Fruit fly (Drosophila melanogaster) whole organism, wandering third instar larva: ENCODE measurements around the gene CG9215.

Experiments used
- Abd-B ChIP-seq: fragments of >200 bp; optimal IDR thresholded peaks from 2 replicates; lab custom pipeline; 2017; ENCODE audit warnings: missing biosample characterization, missing genetic modification characterization
- CG32264 ChIP-seq: fragments of 200-800 bp; sonication (Bioruptor generic); optimal IDR thresholded peaks from 2 replicates; lab custom pipeline; 2016; ENCODE audit warnings: missing biosample characterization, missing genetic modification characterization
- CG9705 ChIP-seq: fragments of 200-800 bp; sonication (Bioruptor generic); optimal IDR thresholded peaks from 2 replicates; lab custom pipeline; 2018; ENCODE audit warnings: missing biosample characterization, mild to moderate bottlenecking, missing genetic modification characterization
- CrebA ChIP-seq: fragments of 200-800 bp; sonication (Bioruptor generic); optimal IDR thresholded peaks from 2 replicates; lab custom pipeline; 2016; ENCODE audit warnings: missing biosample characterization, mild to moderate bottlenecking, missing genetic modification characterization, borderline replicate concordance
- Dfd ChIP-seq: fragments of >200 bp; optimal IDR thresholded peaks from 2 replicates; lab custom pipeline; 2017; ENCODE audit warnings: missing biosample characterization, missing genetic modification characterization
- Dif ChIP-seq: fragments of 200-275, 200-300 bp; sonication (Bioruptor generic); optimal IDR thresholded peaks from 2 replicates; lab custom pipeline; 2018; ENCODE audit warnings: missing biosample characterization, missing genetic modification characterization; ENCODE audit not compliant: partially characterized antibody
- GATAd ChIP-seq: sonication (Bioruptor generic); optimal IDR thresholded peaks from 2 replicates; lab custom pipeline; 2016; ENCODE audit warnings: missing biosample characterization, missing genetic modification characterization
- HLH106 ChIP-seq: fragments of 200-800 bp; optimal IDR thresholded peaks from 3 replicates; lab custom pipeline; 2019; ENCODE audit warnings: missing biosample characterization, mild to moderate bottlenecking, missing genetic modification characterization, moderate library complexity
- Hnf4 ChIP-seq: fragments of 200-800 bp; sonication (Bioruptor generic); optimal IDR thresholded peaks from 2 replicates; lab custom pipeline; 2016; ENCODE audit warnings: missing biosample characterization, mild to moderate bottlenecking, missing genetic modification characterization
- Hr78 ChIP-seq: fragments of >200 bp; optimal IDR thresholded peaks from 2 replicates; lab custom pipeline; 2017; ENCODE audit warnings: missing biosample characterization, missing genetic modification characterization
- Hr83 ChIP-seq: fragments of 200-300 bp; sonication (Bioruptor generic); optimal IDR thresholded peaks from 2 replicates; lab custom pipeline; 2016; ENCODE audit warnings: missing biosample characterization, mild to moderate bottlenecking, missing genetic modification characterization, moderate library complexity; ENCODE audit not compliant: poor library complexity, severe bottlenecking
- Jra ChIP-seq: sonication (Bioruptor generic); optimal IDR thresholded peaks from 2 replicates; lab custom pipeline; 2016; ENCODE audit warnings: missing biosample characterization, missing genetic modification characterization
- Mio ChIP-seq: sonication (Bioruptor generic); optimal IDR thresholded peaks from 2 replicates; lab custom pipeline; 2016; ENCODE audit warnings: missing biosample characterization, missing genetic modification characterization
- Myc ChIP-seq: fragments of >200 bp; optimal IDR thresholded peaks from 2 replicates; lab custom pipeline; 2017
- N ChIP-seq: fragments of >200 bp; optimal IDR thresholded peaks from 2 replicates; lab custom pipeline; 2018; ENCODE audit warnings: missing biosample characterization, missing external identifiers, missing genetic modification characterization
- OdsH ChIP-seq: fragments of 200-800 bp; sonication (Bioruptor generic); optimal IDR thresholded peaks from 2 replicates; lab custom pipeline; 2016; ENCODE audit warnings: missing biosample characterization, mild to moderate bottlenecking, missing genetic modification characterization
- Rel ChIP-seq, 2 experiments: fragments of 200-800 bp; sonication (Bioruptor generic) in 1 of 2; optimal IDR thresholded peaks; 2 replicates in 1 of 2; 3 replicates in 1 of 2; lab custom pipeline; 2016 to 2019; ENCODE audit warnings: mild to moderate bottlenecking in 2 of 2, missing biosample characterization in 2 of 2, missing genetic modification characterization in 2 of 2, moderate library complexity in 1 of 2
- Sp1 ChIP-seq: fragments of 200-800 bp; sonication (Bioruptor generic); optimal IDR thresholded peaks from 3 replicates; lab custom pipeline; 2019; ENCODE audit warnings: missing biosample characterization, mild to moderate bottlenecking, missing genetic modification characterization, moderate library complexity
- Vsx2 ChIP-seq: fragments of 200-300, 225-300 bp; sonication (Bioruptor generic); optimal IDR thresholded peaks from 2 replicates; lab custom pipeline; 2018; ENCODE audit warnings: missing biosample characterization, missing genetic modification characterization; ENCODE audit not compliant: partially characterized antibody
- br ChIP-seq: fragments of 200-800 bp; sonication (Bioruptor generic); optimal IDR thresholded peaks from 2 replicates; lab custom pipeline; 2016; ENCODE audit warnings: missing biosample characterization, missing genetic modification characterization
- brk ChIP-seq: fragments of 200-800 bp; sonication (Bioruptor generic); optimal IDR thresholded peaks from 2 replicates; lab custom pipeline; 2016; ENCODE audit warnings: missing biosample characterization, mild to moderate bottlenecking, missing genetic modification characterization
- dl ChIP-seq, 2 experiments: fragments of 175-275, 200-275 bp in 1 of 2; fragments of 200-275 bp in 1 of 2; sonication (Bioruptor generic); optimal IDR thresholded peaks; lab custom pipeline; 2018; ENCODE audit warnings: mild to moderate bottlenecking in 2 of 2, missing biosample characterization in 2 of 2, missing genetic modification characterization in 2 of 2, moderate library complexity in 2 of 2; ENCODE audit not compliant: partially characterized antibody in 2 of 2, insufficient read depth in 1 of 2
- dmrt93B ChIP-seq: fragments of 200-800 bp; sonication (Bioruptor generic); optimal IDR thresholded peaks from 2 replicates; lab custom pipeline; 2018; ENCODE audit warnings: missing biosample characterization, mild to moderate bottlenecking, missing genetic modification characterization
- dsf ChIP-seq: sonication (Bioruptor generic); optimal IDR thresholded peaks from 2 replicates; lab custom pipeline; 2016; ENCODE audit warnings: missing biosample characterization, missing genetic modification characterization, borderline replicate concordance
- ey ChIP-seq: fragments of 200-800 bp; sonication (Bioruptor generic); optimal IDR thresholded peaks from 2 replicates; lab custom pipeline; 2016; ENCODE audit warnings: missing biosample characterization, missing genetic modification characterization
- foxo ChIP-seq, 2 experiments: fragments of 200-800 bp; sonication (Bioruptor generic); optimal IDR thresholded peaks; 2 replicates in 1 of 2; 3 replicates in 1 of 2; lab custom pipeline; 2016 to 2017; ENCODE audit warnings: missing biosample characterization in 2 of 2, missing genetic modification characterization in 2 of 2
- fru ChIP-seq: fragments of 200-800 bp; sonication (Bioruptor generic); optimal IDR thresholded peaks from 3 replicates; lab custom pipeline; 2016; ENCODE audit warnings: missing biosample characterization, mild to moderate bottlenecking, missing genetic modification characterization
- h ChIP-seq: fragments of 200-800 bp; sonication (Bioruptor generic); optimal IDR thresholded peaks from 3 replicates; lab custom pipeline; 2016; ENCODE audit warnings: missing biosample characterization, mild to moderate bottlenecking, missing genetic modification characterization
- lola ChIP-seq: fragments of >200 bp; optimal IDR thresholded peaks from 2 replicates; lab custom pipeline; 2017; ENCODE audit warnings: missing biosample characterization, missing genetic modification characterization
- psq ChIP-seq: fragments of 200-800 bp; sonication (Bioruptor generic); optimal IDR thresholded peaks from 3 replicates; lab custom pipeline; 2017; ENCODE audit warnings: missing biosample characterization, mild to moderate bottlenecking, missing genetic modification characterization, moderate library complexity
- rgr ChIP-seq: fragments of 200-800 bp; sonication (Bioruptor generic); optimal IDR thresholded peaks from 3 replicates; lab custom pipeline; 2016; ENCODE audit warnings: missing biosample characterization, mild to moderate bottlenecking, missing genetic modification characterization
- sage ChIP-seq: fragments of 200-800 bp; sonication (Bioruptor generic); optimal IDR thresholded peaks from 2 replicates; lab custom pipeline; 2016; ENCODE audit warnings: missing biosample characterization, mild to moderate bottlenecking, missing genetic modification characterization
- sv ChIP-seq: fragments of 200-800 bp; sonication (Bioruptor generic); optimal IDR thresholded peaks from 3 replicates; lab custom pipeline; 2016; ENCODE audit warnings: missing biosample characterization, missing genetic modification characterization
- tai ChIP-seq: sonication (Bioruptor generic); optimal IDR thresholded peaks from 2 replicates; lab custom pipeline; 2016; ENCODE audit warnings: missing biosample characterization, missing genetic modification characterization
- usp ChIP-seq: fragments of >200 bp; optimal IDR thresholded peaks from 2 replicates; lab custom pipeline; 2017; ENCODE audit warnings: missing biosample characterization, missing genetic modification characterization
- woc ChIP-seq: sonication (Bioruptor generic); optimal IDR thresholded peaks from 2 replicates; lab custom pipeline; 2016; ENCODE audit warnings: missing biosample characterization, mild to moderate bottlenecking, missing genetic modification characterization

The CG9215 gene

DNA sequence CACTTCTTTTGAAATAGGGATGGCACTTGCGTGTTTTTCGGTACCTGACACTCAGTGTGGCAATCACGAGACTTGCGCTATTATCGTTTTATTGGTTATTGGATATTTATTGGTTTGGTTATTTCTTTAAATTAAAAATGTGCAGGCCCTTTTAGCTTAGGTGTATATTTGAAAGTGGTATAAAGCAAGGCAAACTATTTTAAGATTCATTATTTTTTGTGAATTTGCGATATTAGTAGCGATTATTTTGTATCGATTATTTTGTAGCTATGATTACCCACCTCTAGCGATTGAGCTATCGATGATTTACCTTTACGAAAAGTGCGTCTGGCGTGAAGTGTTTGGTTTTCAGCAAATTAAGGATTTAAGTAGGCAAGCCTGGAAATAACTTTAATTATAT lies at the start of gene CG9215, which contains the start of gene CG8097:
TSS of gene CG9215 (minus strand) at position 22 of the 400 bp plus-strand sequence.
TSS of gene CG8097 (plus strand) at position 307 of the 400 bp plus-strand sequence.
- TF ChIP-seq CG32264 (GFP tag; lab: Kevin White, UChicago) = no peak
- TF ChIP-seq Vsx2 = no peak
- peak; percentile 23 for TF ChIP-seq sv (GFP tag; lab: Kevin White, UChicago)
- peak; percentile 46 for TF ChIP-seq psq (GFP tag; lab: Kevin White, UChicago)
- no peak for TF ChIP-seq Jra (GFP tag; lab: Kevin White, UChicago)
- peak; percentile 19 for TF ChIP-seq CG9705 (GFP tag; lab: Kevin White, UChicago)
- TF ChIP-seq br (GFP tag; lab: Kevin White, UChicago) = peak; percentile 43
- peak; percentile 65 for TF ChIP-seq fru (GFP tag; lab: Kevin White, UChicago)
- no peak for TF ChIP-seq lola (GFP tag; lab: Kevin White, UChicago)
- TF ChIP-seq rgr = peak; percentile 68
- no peak for TF ChIP-seq Dfd
- no peak for TF ChIP-seq Abd-B (GFP tag; lab: Kevin White, UChicago)
- TF ChIP-seq ey = peak; percentile 60
- TF ChIP-seq h (GFP tag; lab: Kevin White, UChicago) = peak; percentile 66
- peak; percentile 71 for TF ChIP-seq woc
- peak; percentile 55 for TF ChIP-seq Sp1
- peak; percentile 32 for TF ChIP-seq Myc (lab: Kevin White, UChicago)
- peak; percentile 35 for TF ChIP-seq dmrt93B
- peak; percentile 29 for TF ChIP-seq OdsH (GFP tag; lab: Kevin White, UChicago)
- TF ChIP-seq foxo (GFP tag; optimal IDR thresholded peaks at IDR 0.05; lab: Kevin White, UChicago) = peak in 1 of 2 experiments; percentile 66
- no peak for TF ChIP-seq Mio
- TF ChIP-seq N (GFP tag; lab: Kevin White, UChicago) = no peak
- TF ChIP-seq brk (GFP tag; lab: Kevin White, UChicago) = no peak
- no peak for TF ChIP-seq Hr83
- TF ChIP-seq GATAd = peak; percentile 54
- no peak for TF ChIP-seq usp (GFP tag; lab: Kevin White, UChicago)
- TF ChIP-seq HLH106 (tag; lab: Kevin White, UChicago) = peak; percentile 63

DNA sequence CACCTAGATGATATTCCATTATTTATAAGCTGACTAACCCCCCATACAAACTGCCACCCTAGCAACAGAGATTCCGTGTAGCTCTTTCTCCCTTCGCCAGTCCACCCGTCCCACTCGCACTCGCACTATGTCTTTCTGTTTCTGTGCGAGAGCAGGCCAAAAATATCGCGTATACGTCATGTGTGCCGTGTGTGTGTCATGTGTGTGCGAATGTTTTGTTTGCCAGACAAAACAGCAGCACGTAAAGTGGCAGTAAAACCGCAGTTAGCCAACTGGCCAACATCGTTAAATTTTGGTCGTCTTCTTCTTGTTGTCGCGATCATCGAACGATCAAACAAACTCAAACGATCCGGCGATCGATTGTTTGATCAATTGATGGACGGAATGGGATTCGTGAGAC lies 48.8 kb upstream of the CG9215 start:
- TF ChIP-seq sage (GFP tag; lab: Kevin White, UChicago) = no peak

DNA sequence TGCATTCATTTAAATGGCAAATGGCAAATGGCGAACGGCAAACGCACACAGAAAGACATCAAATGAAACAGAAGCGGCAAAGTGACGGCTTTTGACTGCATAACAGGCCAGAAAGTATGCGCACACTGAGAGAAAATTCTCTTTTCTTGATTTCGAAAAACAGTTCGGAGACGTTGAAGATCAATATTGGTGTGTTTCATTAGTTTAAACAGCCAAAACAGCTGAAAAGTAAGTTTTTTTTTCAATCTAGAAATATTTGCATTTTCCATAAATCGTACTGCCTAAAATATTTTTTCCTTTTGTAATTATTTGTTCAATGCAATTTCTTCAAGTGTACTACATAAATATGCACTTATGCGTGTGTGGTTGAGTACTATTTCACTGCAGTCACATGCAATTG lies 48.1 kb upstream of the CG9215 start:
- TF ChIP-seq h (GFP tag; lab: Kevin White, UChicago) (no peak), usp (GFP tag; lab: Kevin White, UChicago) (no peak), sv (GFP tag; lab: Kevin White, UChicago) (no peak)

DNA sequence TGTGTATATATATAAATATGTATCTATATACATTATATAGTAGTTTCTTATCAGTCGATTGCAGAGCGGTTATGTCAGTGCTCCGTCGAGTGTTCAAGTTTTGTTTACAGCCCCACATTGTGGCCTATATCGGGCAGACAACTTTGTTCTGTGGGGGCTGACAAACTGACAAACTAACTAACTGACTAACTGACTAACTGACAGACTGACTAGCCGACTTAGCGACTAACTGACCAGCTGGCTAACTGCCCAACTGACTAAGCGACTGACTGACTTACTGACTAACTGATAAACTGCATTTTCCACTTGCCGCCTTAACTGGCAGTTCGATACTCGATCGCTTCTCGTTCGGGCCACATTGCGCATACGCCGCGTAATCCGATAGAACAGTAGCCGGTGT lies 47.3 kb upstream of the CG9215 start:
- TF ChIP-seq woc = no peak
- no peak for TF ChIP-seq dl (GFP tag; optimal IDR thresholded peaks at IDR 0.05; lab: Kevin White, UChicago; ENCODE audit: insufficient read depth in 1 of 2, partially characterized antibody in 2 of 2)
- no peak for TF ChIP-seq tai (GFP tag; lab: Kevin White, UChicago)
- no peak for TF ChIP-seq CrebA (GFP tag; lab: Kevin White, UChicago)
- TF ChIP-seq foxo (GFP tag; optimal IDR thresholded peaks at IDR 0.05; lab: Kevin White, UChicago) = no peak
- no peak for TF ChIP-seq Mio
- TF ChIP-seq, all 38 proteins: peak for 0

DNA sequence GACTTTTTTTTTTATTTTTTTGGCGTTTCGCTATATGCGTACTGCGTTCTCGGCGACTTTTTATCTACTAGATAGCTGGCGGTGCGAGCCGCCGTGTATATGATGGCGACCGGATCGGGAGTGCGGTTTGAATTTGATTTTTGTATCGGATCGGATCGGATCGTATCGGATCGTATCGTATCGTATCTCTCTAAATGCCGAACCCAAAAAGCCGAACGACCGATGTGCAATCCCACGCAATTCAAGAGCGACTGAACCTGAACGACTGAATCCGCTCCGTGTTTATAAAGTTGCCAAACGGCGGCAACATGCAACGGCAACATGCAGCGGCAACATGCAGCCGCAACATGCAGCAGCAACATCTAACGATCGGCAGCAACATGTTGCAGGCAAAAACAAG lies 43.6 kb upstream of the CG9215 start:
- TF ChIP-seq ey (no peak), foxo (GFP tag; optimal IDR thresholded peaks at IDR 0.05; lab: Kevin White, UChicago) (peak in 1 of 2 experiments; percentile 3), OdsH (GFP tag; lab: Kevin White, UChicago) (no peak), Dif (peak; percentile 83), Hr83 (peak; percentile 33), rgr (peak; percentile 16), usp (GFP tag; lab: Kevin White, UChicago) (no peak), dl (GFP tag; optimal IDR thresholded peaks at IDR 0.05; lab: Kevin White, UChicago; ENCODE audit: insufficient read depth in 1 of 2, partially characterized antibody in 2 of 2) (peak in 1 of 2 experiments; percentile 51), sv (GFP tag; lab: Kevin White, UChicago) (no peak), Vsx2 (peak; percentile 91), Hr78 (GFP tag; lab: Kevin White, UChicago) (no peak), GATAd (no peak), CrebA (GFP tag; lab: Kevin White, UChicago) (peak; percentile 16), psq (GFP tag; lab: Kevin White, UChicago) (no peak), Rel (GFP tag; optimal IDR thresholded peaks at IDR 0.05; lab: Kevin White, UChicago) (no peak), Rel (tag; optimal IDR thresholded peaks at IDR 0.05; lab: Kevin White, UChicago) (peak; percentile 5), tai (GFP tag; lab: Kevin White, UChicago) (no peak), Hnf4 (GFP tag; lab: Kevin White, UChicago) (no peak), Sp1 (no peak), N (GFP tag; lab: Kevin White, UChicago) (no peak), dsf (GFP tag; lab: Kevin White, UChicago) (no peak)
